Worm (Caenorhabditis elegans): ENCODE data around the gene srv-4.

ce11 chrIV:4247770-4248169, 40.5 kb downstream of the srv-4 start, which contains the start of gene ama-1:
- TF ChIP-seq saeg-2 (GFP tag; IDR thresholded peaks at IDR 0.05) (no peak), lsy-2 (tag; optimal IDR thresholded peaks at IDR 0.05) (no peak), fkh-10 (GFP tag; optimal IDR thresholded peaks at IDR 0.05) (no peak), gei-8 (GFP tag; optimal IDR thresholded peaks at IDR 0.05) (no peak), duxl-1 (tag; optimal IDR thresholded peaks at IDR 0.05; ENCODE audit: poor library complexity) (no peak), unc-62 (GFP tag; optimal IDR thresholded peaks at IDR 0.05 in 1 of 2) (no peak), unc-62 (tag; optimal IDR thresholded peaks at IDR 0.05) (no peak), nhr-28 (tag; optimal IDR thresholded peaks at IDR 0.05) (no peak), cey-2 (tag; optimal IDR thresholded peaks at IDR 0.05; ENCODE audit: borderline replicate concordance, insufficient read depth) (no peak), spr-3 (GFP tag; optimal IDR thresholded peaks at IDR 0.05) (no peak)
